Worm (Caenorhabditis elegans) whole organism, L3 larva: Measurements from ENCODE around the gene sto-3.

Source experiments
- R02D3.7 ChIP-seq: fragments of 150-350 bp; optimal IDR thresholded peaks from 2 replicates; lab custom pipeline; 2014; ENCODE audit warnings: missing biosample characterization, missing genetic modification characterization
- ama-1 ChIP-seq: fragments of 150-350 bp; optimal IDR thresholded peaks from 2 replicates; lab custom pipeline; 2018
- elt-2 ChIP-seq: sonication (generic microtip); optimal IDR thresholded peaks from 2 replicates; lab custom pipeline; 2016; ENCODE audit warnings: missing genetic modification reagents, mild to moderate bottlenecking, missing genetic modification characterization, missing compliant biosample characterization
- elt-3 ChIP-seq, 3 experiments: fragments of 150-350 bp in 1 of 3; sonication (generic microtip) in 2 of 3; optimal IDR thresholded peaks; 2 replicates in 2 of 3; 4 replicates in 1 of 3; lab custom pipeline; 2014 to 2017; ENCODE audit warnings: missing biosample characterization in 3 of 3, missing genetic modification characterization in 3 of 3
- mdl-1 ChIP-seq: fragments of 150-350 bp; optimal IDR thresholded peaks from 2 replicates; lab custom pipeline; 2014; ENCODE audit warnings: missing biosample characterization, missing genetic modification characterization
- nfya-1 ChIP-seq: sonication (generic microtip); optimal IDR thresholded peaks from 2 replicates; lab custom pipeline; 2017; ENCODE audit warnings: missing genetic modification characterization, mild to moderate bottlenecking, missing compliant biosample characterization, antibody characterized with exemption, moderate library complexity; ENCODE audit not compliant: insufficient read depth
- nhr-237 ChIP-seq: fragments of 150-350 bp; optimal IDR thresholded peaks from 2 replicates; lab custom pipeline; 2014; ENCODE audit warnings: missing biosample characterization, missing genetic modification characterization
- nhr-25 ChIP-seq: sonication (generic microtip); optimal IDR thresholded peaks from 2 replicates; lab custom pipeline; 2017; ENCODE audit warnings: missing biosample characterization, missing genetic modification characterization
- nhr-77 ChIP-seq: fragments of 150-350 bp; optimal IDR thresholded peaks from 2 replicates; lab custom pipeline; 2014; ENCODE audit warnings: missing biosample characterization, missing genetic modification characterization
- pha-4 ChIP-seq: fragments of 150-350 bp; optimal IDR thresholded peaks from 2 replicates; lab custom pipeline; 2014; ENCODE audit warnings: missing biosample characterization, missing genetic modification reagents, missing genetic modification characterization
- zag-1 ChIP-seq: fragments of 150-350 bp; optimal IDR thresholded peaks from 2 replicates; lab custom pipeline; 2014; ENCODE audit warnings: missing biosample characterization, missing genetic modification characterization

ce11 chrX:11637721-11638120 lies 15.8 kb upstream of the sto-3 start:
- TF ChIP-seq elt-2 (tag; lab: Kevin White, UChicago) (no peak), nhr-77 (tag; lab: Kevin White, UChicago) (no peak), nhr-25 (no peak), nfya-1 (tag; lab: Kevin White, UChicago) (no peak), pha-4 (tag; lab: Kevin White, UChicago) (no peak), ama-1 (lab: Kevin White, UChicago) (no peak), zag-1 (tag; lab: Kevin White, UChicago) (no peak), elt-3 (tag; optimal IDR thresholded peaks at IDR 0.05; lab: Kevin White, UChicago) (no peak), nhr-237 (tag; lab: Kevin White, UChicago) (no peak), mdl-1 (no peak), R02D3.7 (no peak)
